Worm (Caenorhabditis elegans): ENCODE data around the gene Y62E10A.3.
A peak's percentile ranks its signal among the peaks of the same experiment; 100 is the strongest.

Gene Y62E10A.3

DNA sequence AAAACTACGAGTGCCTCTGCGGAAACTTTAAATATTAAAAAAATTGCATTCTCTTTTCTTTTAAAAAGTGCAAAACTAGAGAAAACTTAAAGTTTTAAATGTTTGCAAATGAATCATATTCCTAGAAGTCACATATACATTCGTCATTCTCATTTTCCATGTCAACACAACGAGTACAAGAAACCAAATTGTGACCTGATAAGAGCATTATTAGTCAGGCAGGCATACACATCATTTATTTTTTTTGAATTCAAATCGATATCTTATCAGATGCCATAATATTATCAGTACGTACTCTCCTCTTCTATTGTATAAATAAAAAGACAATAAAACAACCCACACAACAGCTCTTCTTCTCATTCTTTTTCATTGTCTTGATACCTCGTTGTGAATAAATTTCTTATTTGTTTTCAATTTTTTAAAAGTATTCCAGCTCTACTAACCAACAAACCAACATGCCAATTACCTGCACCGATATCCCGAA, 12.8 kb downstream of the Y62E10A.3 start, which contains the start of gene W02A2.9:
TSS of gene W02A2.9 (plus strand) at position 434 of the 484 bp plus-strand sequence.
- TF ChIP-seq nhr-80 (tag; optimal IDR thresholded peaks at IDR 0.05) (peak; percentile 59), nfyb-1 (GFP tag; IDR thresholded peaks at IDR 0.05) (peak; percentile 48; the same call in 1 of the 2 replicates), lsl-1 (GFP tag; optimal IDR thresholded peaks at IDR 0.05) (no peak), hlh-26 (GFP tag; conservative IDR thresholded peaks at IDR 0.05) (no peak)

ce11 chrIV:13346078-13346477, 14.0 kb downstream of the Y62E10A.3 start:
- TF ChIP-seq snpc-1.1 (tag; optimal IDR thresholded peaks at IDR 0.05; ENCODE audit: insufficient read depth): no peak
- TF ChIP-seq nhr-80 (tag; optimal IDR thresholded peaks at IDR 0.05): peak; percentile 12

DNA sequence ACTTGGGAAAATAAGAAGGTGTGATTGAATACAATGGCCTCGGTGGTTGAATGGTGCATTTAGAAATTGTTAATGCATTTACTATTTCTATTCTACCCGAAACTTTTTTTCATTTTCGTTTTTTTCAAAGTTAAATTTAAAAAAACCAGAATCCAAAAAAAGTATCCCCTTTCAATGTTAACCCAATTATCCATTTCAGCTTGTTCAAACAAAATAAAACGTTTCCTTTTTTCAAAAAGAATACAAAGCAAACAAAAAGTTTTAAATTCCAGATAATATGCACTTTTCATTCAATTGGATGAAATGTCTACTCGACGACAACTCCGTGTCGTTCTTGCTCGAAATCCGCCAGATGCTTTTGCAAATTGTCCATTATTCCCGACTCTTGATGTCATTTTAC, 17.5 kb downstream of the Y62E10A.3 start, which contains the start of gene W02A2.5:
TSS of gene W02A2.5 (plus strand) at position 301 of the 400 bp plus-strand sequence.
- TF ChIP-seq ama-1 (optimal IDR thresholded peaks at IDR 0.05) (no peak), ama-1 (GFP tag; optimal IDR thresholded peaks at IDR 0.05) (no peak), snpc-1.1 (tag; optimal IDR thresholded peaks at IDR 0.05; ENCODE audit: insufficient read depth) (no peak), egl-18 (GFP tag; IDR thresholded peaks at IDR 0.05) (no peak), tbp1 (GFP tag; optimal IDR thresholded peaks at IDR 0.05) (no peak), F10E7.11 (tag; optimal IDR thresholded peaks at IDR 0.05) (no peak), nhr-120 (GFP tag; IDR thresholded peaks at IDR 0.05) (no peak), ceh-100 (GFP tag; IDR thresholded peaks at IDR 0.05) (no peak), rec-8 (tag; optimal IDR thresholded peaks at IDR 0.05) (no peak), sdz-38 (tag; optimal IDR thresholded peaks at IDR 0.05) (no peak), ceh-27 (GFP tag; optimal IDR thresholded peaks at IDR 0.05) (no peak), lin-54 (GFP tag; optimal IDR thresholded peaks at IDR 0.05) (no peak), hmg-20 (GFP tag; IDR thresholded peaks at IDR 0.05) (no peak), egrh-3 (GFP tag; IDR thresholded peaks at IDR 0.05) (no peak), B0336.3 (GFP tag; IDR thresholded peaks at IDR 0.05) (no peak)

ce11 chrIV:13334287-13334686, 25.8 kb downstream of the Y62E10A.3 start:
- TF ChIP-seq ztf-22 (GFP tag; optimal IDR thresholded peaks at IDR 0.05): no peak
- TF ChIP-seq ztf-3 (GFP tag; optimal IDR thresholded peaks at IDR 0.05): no peak
- 0 out of 2 replicates have a peak, but pooled peaks have one; percentile 29 for TF ChIP-seq nfyb-1 (GFP tag; IDR thresholded peaks at IDR 0.05)
- TF ChIP-seq athp-1 (tag; optimal IDR thresholded peaks at IDR 0.05): no peak
- peak; percentile 11 for TF ChIP-seq attf-5 (GFP tag; optimal IDR thresholded peaks at IDR 0.05)
- no peak for TF ChIP-seq egl-18 (GFP tag; IDR thresholded peaks at IDR 0.05)
- no peak for TF ChIP-seq Y53F4B.3 (GFP tag; IDR thresholded peaks at IDR 0.05)
- TF ChIP-seq ZK185.1 (tag; optimal IDR thresholded peaks at IDR 0.05; ENCODE audit: poor library complexity, severe bottlenecking): no peak
- TF ChIP-seq hmg-20 (GFP tag; IDR thresholded peaks at IDR 0.05): no peak
- TF ChIP-seq sea-2 (GFP tag; IDR thresholded peaks at IDR 0.05): no peak
- no peak for TF ChIP-seq F49E8.2 (tag; optimal IDR thresholded peaks at IDR 0.05; ENCODE audit: insufficient read depth)
- TF ChIP-seq F10E7.11 (tag; optimal IDR thresholded peaks at IDR 0.05): no peak
- TF ChIP-seq snpc-1.3 (tag; optimal IDR thresholded peaks at IDR 0.05; ENCODE audit: insufficient read depth): no peak
- no peak for TF ChIP-seq snpc-4 (GFP tag; optimal IDR thresholded peaks at IDR 0.05)
- TF ChIP-seq snpc-4 (tag; optimal IDR thresholded peaks at IDR 0.05): peak in 1 of 4 experiments; percentile 2
- TF ChIP-seq ceh-40 (GFP tag; IDR thresholded peaks at IDR 0.05): no peak
- TF ChIP-seq dox-1 (GFP tag; IDR thresholded peaks at IDR 0.05): 0 out of 2 replicates have a peak, but pooled peaks have one; percentile 41
- TF ChIP-seq madf-6 (GFP tag; IDR thresholded peaks at IDR 0.05): no peak
- TF ChIP-seq F39B2.1 (GFP tag; IDR thresholded peaks at IDR 0.05): no peak
- no peak for TF ChIP-seq ceh-27 (GFP tag; optimal IDR thresholded peaks at IDR 0.05)
- TF ChIP-seq atf-7 (tag; optimal IDR thresholded peaks at IDR 0.05): peak; percentile 14
- no peak for TF ChIP-seq mxl-1 (tag; optimal IDR thresholded peaks at IDR 0.05)
- TF ChIP-seq F33H1.4 (GFP tag; IDR thresholded peaks at IDR 0.05): no peak
- TF ChIP-seq bed-2 (GFP tag; IDR thresholded peaks at IDR 0.05): no peak
- no peak for TF ChIP-seq tbx-9 (tag; optimal IDR thresholded peaks at IDR 0.05; ENCODE audit: borderline replicate concordance)
- TF ChIP-seq let-607 (tag; optimal IDR thresholded peaks at IDR 0.05): no peak
- TF ChIP-seq egrh-3 (GFP tag; IDR thresholded peaks at IDR 0.05): no peak
- TF ChIP-seq dpl-1 (GFP tag; optimal IDR thresholded peaks at IDR 0.05): no peak
- TF ChIP-seq C17E4.6 (GFP tag; IDR thresholded peaks at IDR 0.05): no peak
